Worm (Caenorhabditis elegans): ENCODE results near the gene F08F3.8.

DNA sequence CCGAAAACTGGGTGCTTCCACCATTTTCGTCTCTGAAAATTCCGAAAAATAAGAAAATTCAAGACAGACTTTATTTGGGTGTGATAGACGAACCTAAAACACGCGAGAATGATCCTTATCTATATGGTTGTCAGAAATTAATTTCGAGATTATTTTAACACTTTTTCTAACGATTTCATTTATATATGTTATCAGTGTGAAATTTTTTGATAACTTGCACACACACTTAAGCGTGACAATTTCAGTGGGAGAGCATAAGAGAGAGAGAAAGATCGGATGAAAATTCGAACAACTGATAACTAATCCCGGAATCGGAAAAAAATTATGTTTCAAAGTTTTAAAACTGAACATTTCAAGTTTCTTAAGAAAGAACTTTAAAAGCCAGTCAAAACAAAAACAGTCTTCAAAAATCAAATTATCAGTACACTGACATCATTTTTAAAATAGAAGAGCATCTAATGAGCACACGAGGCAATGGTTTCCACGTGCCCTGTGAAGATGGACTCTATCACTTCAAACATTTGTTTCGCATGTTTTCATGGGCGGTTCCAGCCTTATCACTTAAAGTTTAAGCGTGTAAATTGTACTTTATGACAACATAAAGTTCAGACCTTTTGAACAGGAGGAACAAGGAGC, 39.3 kb downstream of the F08F3.8 start, which contains the start of gene C35A11.4:
- TF ChIP-seq unc-62 (GFP tag; optimal IDR thresholded peaks at IDR 0.05) (no peak), attf-3 (GFP tag; conservative IDR thresholded peaks at IDR 0.05) (no peak), pha-4 (tag; optimal IDR thresholded peaks at IDR 0.05) (no peak), Y79H2A.3 (GFP tag; conservative IDR thresholded peaks at IDR 0.05) (no peak)
